Fruit fly (Drosophila melanogaster): ENCODE results near the gene rho.

DNA sequence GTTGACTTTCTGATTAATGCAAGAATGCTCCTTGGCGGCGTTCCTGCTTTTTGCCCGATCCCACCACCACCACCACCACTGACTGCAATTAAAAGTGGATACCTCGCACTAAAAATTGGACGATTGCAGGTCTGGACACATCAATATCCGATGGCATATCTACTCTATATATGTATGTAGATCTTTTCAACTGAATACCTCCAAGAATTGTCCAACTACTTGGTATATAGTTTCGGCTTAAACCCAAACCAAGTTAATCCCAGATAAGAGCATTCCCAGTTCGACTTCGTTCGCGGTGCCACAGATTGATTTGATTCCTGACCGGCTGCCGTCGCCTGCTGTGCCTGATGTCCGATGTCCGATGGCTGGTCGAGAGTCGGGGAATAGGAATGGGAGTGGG lies 21.1 kb downstream of the rho start:
- TF ChIP-seq dmrt11E (tag; optimal IDR thresholded peaks at IDR 0.05) (no peak), sisA (GFP tag; IDR thresholded peaks at IDR 0.05) (no peak), CG2120 (GFP tag; optimal IDR thresholded peaks at IDR 0.05) (no peak), Atf6 (GFP tag; IDR thresholded peaks at IDR 0.05) (no peak), zfh2 (GFP tag; optimal IDR thresholded peaks at IDR 0.05) (no peak), Dip3 (GFP tag; optimal IDR thresholded peaks at IDR 0.05) (no peak), oc (tag; optimal IDR thresholded peaks at IDR 0.05) (no peak), B-H1 (GFP tag; IDR thresholded peaks at IDR 0.05) (no peak), CG18619 (GFP tag; optimal IDR thresholded peaks at IDR 0.05) (no peak)
